Worm (Caenorhabditis elegans): Measurements from ENCODE around the gene tbx-36.

The tbx-36 gene

DNA sequence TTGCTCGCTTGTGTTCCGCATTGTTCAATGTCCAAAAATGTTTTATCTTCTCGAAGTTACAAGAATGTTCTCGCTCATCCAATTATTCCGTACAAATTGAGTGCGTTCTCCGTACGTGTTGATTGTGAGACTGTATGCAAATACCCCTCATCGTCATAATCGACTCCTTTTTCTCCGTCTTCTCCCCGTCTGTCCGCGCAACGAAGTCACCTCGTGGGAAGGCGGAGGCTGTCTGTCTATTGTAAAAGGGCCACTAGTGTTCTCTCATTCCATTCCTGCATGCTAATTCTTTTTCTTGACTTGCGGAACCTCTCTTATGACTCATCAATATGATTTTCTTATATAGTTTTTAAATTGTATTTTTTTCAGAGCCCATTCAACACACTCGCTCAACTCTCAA lies 19.8 kb downstream of the tbx-36 start, which contains the start of gene ZK829.9:
Gene ZK829.9, plus strand, starts transcription at position 364 of the 400 bp plus-strand sequence.
- TF ChIP-seq unc-62 (GFP tag; optimal IDR thresholded peaks at IDR 0.05), result no peak

DNA sequence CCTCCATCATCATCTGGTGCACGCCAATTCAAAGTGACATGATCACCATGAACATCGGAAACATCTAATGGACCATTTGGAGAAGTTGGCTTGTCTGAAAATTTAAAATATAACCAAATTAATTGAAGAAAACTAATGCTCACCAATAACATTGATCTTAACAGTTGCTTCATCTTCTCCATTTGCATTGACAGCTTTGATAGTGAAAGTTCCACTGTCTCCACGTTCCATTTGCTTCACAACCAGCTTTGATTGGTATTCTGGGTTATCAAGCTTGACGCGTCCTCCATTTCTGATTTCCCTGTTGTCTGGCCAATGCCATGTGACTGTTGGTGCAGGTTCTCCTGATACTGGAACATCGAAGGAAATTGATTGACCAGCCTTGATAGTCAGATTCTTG lies 36.0 kb downstream of the tbx-36 start:
- no peak for TF ChIP-seq unc-62 (GFP tag; optimal IDR thresholded peaks at IDR 0.05)

Data from whole organism, dauer.